Fruit fly (Drosophila melanogaster) whole organism, wandering third instar larva: Measurements from ENCODE around the gene Cwc25.

Experiments used
- Abd-B ChIP-seq: fragments of >200 bp; optimal IDR thresholded peaks from 2 replicates; lab custom pipeline; 2017; ENCODE audit warnings: missing biosample characterization, missing genetic modification characterization
- CG32264 ChIP-seq: fragments of 200-800 bp; sonication (Bioruptor generic); optimal IDR thresholded peaks from 2 replicates; lab custom pipeline; 2016; ENCODE audit warnings: missing biosample characterization, missing genetic modification characterization
- CG9705 ChIP-seq: fragments of 200-800 bp; sonication (Bioruptor generic); optimal IDR thresholded peaks from 2 replicates; lab custom pipeline; 2018; ENCODE audit warnings: missing biosample characterization, mild to moderate bottlenecking, missing genetic modification characterization
- CrebA ChIP-seq: fragments of 200-800 bp; sonication (Bioruptor generic); optimal IDR thresholded peaks from 2 replicates; lab custom pipeline; 2016; ENCODE audit warnings: missing biosample characterization, mild to moderate bottlenecking, missing genetic modification characterization, borderline replicate concordance
- Dfd ChIP-seq: fragments of >200 bp; optimal IDR thresholded peaks from 2 replicates; lab custom pipeline; 2017; ENCODE audit warnings: missing biosample characterization, missing genetic modification characterization
- Dif ChIP-seq: fragments of 200-275, 200-300 bp; sonication (Bioruptor generic); optimal IDR thresholded peaks from 2 replicates; lab custom pipeline; 2018; ENCODE audit warnings: missing biosample characterization, missing genetic modification characterization; ENCODE audit not compliant: partially characterized antibody
- GATAd ChIP-seq: sonication (Bioruptor generic); optimal IDR thresholded peaks from 2 replicates; lab custom pipeline; 2016; ENCODE audit warnings: missing biosample characterization, missing genetic modification characterization
- HLH106 ChIP-seq: fragments of 200-800 bp; optimal IDR thresholded peaks from 3 replicates; lab custom pipeline; 2019; ENCODE audit warnings: missing biosample characterization, mild to moderate bottlenecking, missing genetic modification characterization, moderate library complexity
- Hnf4 ChIP-seq: fragments of 200-800 bp; sonication (Bioruptor generic); optimal IDR thresholded peaks from 2 replicates; lab custom pipeline; 2016; ENCODE audit warnings: missing biosample characterization, mild to moderate bottlenecking, missing genetic modification characterization
- Hr78 ChIP-seq: fragments of >200 bp; optimal IDR thresholded peaks from 2 replicates; lab custom pipeline; 2017; ENCODE audit warnings: missing biosample characterization, missing genetic modification characterization
- Hr83 ChIP-seq: fragments of 200-300 bp; sonication (Bioruptor generic); optimal IDR thresholded peaks from 2 replicates; lab custom pipeline; 2016; ENCODE audit warnings: missing biosample characterization, mild to moderate bottlenecking, missing genetic modification characterization, moderate library complexity; ENCODE audit not compliant: poor library complexity, severe bottlenecking
- Jra ChIP-seq: sonication (Bioruptor generic); optimal IDR thresholded peaks from 2 replicates; lab custom pipeline; 2016; ENCODE audit warnings: missing biosample characterization, missing genetic modification characterization
- Mio ChIP-seq: sonication (Bioruptor generic); optimal IDR thresholded peaks from 2 replicates; lab custom pipeline; 2016; ENCODE audit warnings: missing biosample characterization, missing genetic modification characterization
- Myc ChIP-seq: fragments of >200 bp; optimal IDR thresholded peaks from 2 replicates; lab custom pipeline; 2017
- N ChIP-seq: fragments of >200 bp; optimal IDR thresholded peaks from 2 replicates; lab custom pipeline; 2018; ENCODE audit warnings: missing biosample characterization, missing external identifiers, missing genetic modification characterization
- OdsH ChIP-seq: fragments of 200-800 bp; sonication (Bioruptor generic); optimal IDR thresholded peaks from 2 replicates; lab custom pipeline; 2016; ENCODE audit warnings: missing biosample characterization, mild to moderate bottlenecking, missing genetic modification characterization
- Rel ChIP-seq, 2 experiments: fragments of 200-800 bp; sonication (Bioruptor generic) in 1 of 2; optimal IDR thresholded peaks; 2 replicates in 1 of 2; 3 replicates in 1 of 2; lab custom pipeline; 2016 to 2019; ENCODE audit warnings: mild to moderate bottlenecking in 2 of 2, missing biosample characterization in 2 of 2, missing genetic modification characterization in 2 of 2, moderate library complexity in 1 of 2
- Sp1 ChIP-seq: fragments of 200-800 bp; sonication (Bioruptor generic); optimal IDR thresholded peaks from 3 replicates; lab custom pipeline; 2019; ENCODE audit warnings: missing biosample characterization, mild to moderate bottlenecking, missing genetic modification characterization, moderate library complexity
- Vsx2 ChIP-seq: fragments of 200-300, 225-300 bp; sonication (Bioruptor generic); optimal IDR thresholded peaks from 2 replicates; lab custom pipeline; 2018; ENCODE audit warnings: missing biosample characterization, missing genetic modification characterization; ENCODE audit not compliant: partially characterized antibody
- br ChIP-seq: fragments of 200-800 bp; sonication (Bioruptor generic); optimal IDR thresholded peaks from 2 replicates; lab custom pipeline; 2016; ENCODE audit warnings: missing biosample characterization, missing genetic modification characterization
- brk ChIP-seq: fragments of 200-800 bp; sonication (Bioruptor generic); optimal IDR thresholded peaks from 2 replicates; lab custom pipeline; 2016; ENCODE audit warnings: missing biosample characterization, mild to moderate bottlenecking, missing genetic modification characterization
- dl ChIP-seq, 2 experiments: fragments of 175-275, 200-275 bp in 1 of 2; fragments of 200-275 bp in 1 of 2; sonication (Bioruptor generic); optimal IDR thresholded peaks; lab custom pipeline; 2018; ENCODE audit warnings: mild to moderate bottlenecking in 2 of 2, missing biosample characterization in 2 of 2, missing genetic modification characterization in 2 of 2, moderate library complexity in 2 of 2; ENCODE audit not compliant: partially characterized antibody in 2 of 2, insufficient read depth in 1 of 2
- dmrt93B ChIP-seq: fragments of 200-800 bp; sonication (Bioruptor generic); optimal IDR thresholded peaks from 2 replicates; lab custom pipeline; 2018; ENCODE audit warnings: missing biosample characterization, mild to moderate bottlenecking, missing genetic modification characterization
- dsf ChIP-seq: sonication (Bioruptor generic); optimal IDR thresholded peaks from 2 replicates; lab custom pipeline; 2016; ENCODE audit warnings: missing biosample characterization, missing genetic modification characterization, borderline replicate concordance
- ey ChIP-seq: fragments of 200-800 bp; sonication (Bioruptor generic); optimal IDR thresholded peaks from 2 replicates; lab custom pipeline; 2016; ENCODE audit warnings: missing biosample characterization, missing genetic modification characterization
- foxo ChIP-seq, 2 experiments: fragments of 200-800 bp; sonication (Bioruptor generic); optimal IDR thresholded peaks; 2 replicates in 1 of 2; 3 replicates in 1 of 2; lab custom pipeline; 2016 to 2017; ENCODE audit warnings: missing biosample characterization in 2 of 2, missing genetic modification characterization in 2 of 2
- fru ChIP-seq: fragments of 200-800 bp; sonication (Bioruptor generic); optimal IDR thresholded peaks from 3 replicates; lab custom pipeline; 2016; ENCODE audit warnings: missing biosample characterization, mild to moderate bottlenecking, missing genetic modification characterization
- h ChIP-seq: fragments of 200-800 bp; sonication (Bioruptor generic); optimal IDR thresholded peaks from 3 replicates; lab custom pipeline; 2016; ENCODE audit warnings: missing biosample characterization, mild to moderate bottlenecking, missing genetic modification characterization
- jim ChIP-seq: fragments of 175-275, 200-325 bp; sonication (Bioruptor generic); optimal IDR thresholded peaks from 2 replicates; lab custom pipeline; 2016; ENCODE audit warnings: missing biosample characterization, mild to moderate bottlenecking, missing genetic modification characterization
- lola ChIP-seq: fragments of >200 bp; optimal IDR thresholded peaks from 2 replicates; lab custom pipeline; 2017; ENCODE audit warnings: missing biosample characterization, missing genetic modification characterization
- pan ChIP-seq: fragments of >200 bp; optimal IDR thresholded peaks from 2 replicates; lab custom pipeline; 2017
- psq ChIP-seq: fragments of 200-800 bp; sonication (Bioruptor generic); optimal IDR thresholded peaks from 3 replicates; lab custom pipeline; 2017; ENCODE audit warnings: missing biosample characterization, mild to moderate bottlenecking, missing genetic modification characterization, moderate library complexity
- rgr ChIP-seq: fragments of 200-800 bp; sonication (Bioruptor generic); optimal IDR thresholded peaks from 3 replicates; lab custom pipeline; 2016; ENCODE audit warnings: missing biosample characterization, mild to moderate bottlenecking, missing genetic modification characterization
- sage ChIP-seq: fragments of 200-800 bp; sonication (Bioruptor generic); optimal IDR thresholded peaks from 2 replicates; lab custom pipeline; 2016; ENCODE audit warnings: missing biosample characterization, mild to moderate bottlenecking, missing genetic modification characterization
- sv ChIP-seq: fragments of 200-800 bp; sonication (Bioruptor generic); optimal IDR thresholded peaks from 3 replicates; lab custom pipeline; 2016; ENCODE audit warnings: missing biosample characterization, missing genetic modification characterization
- tai ChIP-seq: sonication (Bioruptor generic); optimal IDR thresholded peaks from 2 replicates; lab custom pipeline; 2016; ENCODE audit warnings: missing biosample characterization, missing genetic modification characterization
- usp ChIP-seq: fragments of >200 bp; optimal IDR thresholded peaks from 2 replicates; lab custom pipeline; 2017; ENCODE audit warnings: missing biosample characterization, missing genetic modification characterization
- woc ChIP-seq: sonication (Bioruptor generic); optimal IDR thresholded peaks from 2 replicates; lab custom pipeline; 2016; ENCODE audit warnings: missing biosample characterization, mild to moderate bottlenecking, missing genetic modification characterization

Cwc25 gene

dm6 chr2L:2755323-2755695 is 10.4 kb downstream of the Cwc25 start:
- TF ChIP-seq jim (GFP tag; lab: Kevin White, UChicago): peak; percentile 23
- TF ChIP-seq Hr83 (GFP tag; lab: Kevin White, UChicago): peak; percentile 42
- peak; percentile 71 for TF ChIP-seq sage (GFP tag; lab: Kevin White, UChicago)
- TF ChIP-seq CG9705 (GFP tag; lab: Kevin White, UChicago): no peak
- no peak for TF ChIP-seq dmrt93B (GFP tag; lab: Kevin White, UChicago)
- TF ChIP-seq N (GFP tag; lab: Kevin White, UChicago): no peak
- peak; percentile 49 for TF ChIP-seq h (GFP tag; lab: Kevin White, UChicago)
- peak; percentile 97 for TF ChIP-seq dl (GFP tag; optimal IDR thresholded peaks at IDR 0.05; lab: Kevin White, UChicago; ENCODE audit: insufficient read depth in 1 of 2, partially characterized antibody in 2 of 2)
- no peak for TF ChIP-seq dsf (GFP tag; lab: Kevin White, UChicago)
- TF ChIP-seq ey: no peak
- no peak for TF ChIP-seq CG32264
- no peak for TF ChIP-seq brk (GFP tag; lab: Kevin White, UChicago)
- peak; percentile 97 for TF ChIP-seq Dif (GFP tag; lab: Kevin White, UChicago)
- no peak for TF ChIP-seq OdsH

- no peak for TF ChIP-seq CG9705 (GFP tag; lab: Kevin White, UChicago)
- TF ChIP-seq Hr78: no peak
- no peak for TF ChIP-seq GATAd (GFP tag; lab: Kevin White, UChicago)
- TF ChIP-seq Myc (lab: Kevin White, UChicago): no peak
- no peak for TF ChIP-seq CG32264
- TF ChIP-seq lola (GFP tag; lab: Kevin White, UChicago): no peak
- TF ChIP-seq br (GFP tag; lab: Kevin White, UChicago): no peak
- TF ChIP-seq CrebA (GFP tag; lab: Kevin White, UChicago): no peak
- no peak for TF ChIP-seq fru (GFP tag; lab: Kevin White, UChicago)
- TF ChIP-seq HLH106 (tag; lab: Kevin White, UChicago): no peak
- TF ChIP-seq Dif (GFP tag; lab: Kevin White, UChicago): no peak
- TF ChIP-seq jim (GFP tag; lab: Kevin White, UChicago): no peak
- no peak for TF ChIP-seq Jra (GFP tag; lab: Kevin White, UChicago)
- TF ChIP-seq dsf (GFP tag; lab: Kevin White, UChicago): no peak
- no peak for TF ChIP-seq rgr (GFP tag; lab: Kevin White, UChicago)
- TF ChIP-seq Dfd: no peak
- TF ChIP-seq dmrt93B (GFP tag; lab: Kevin White, UChicago): no peak
- TF ChIP-seq Abd-B: no peak
- no peak for TF ChIP-seq Hnf4 (GFP tag; lab: Kevin White, UChicago)
These were observed 13.1 kb downstream of the Cwc25 start for dm6 chr2L:2757930-2758556.

DNA sequence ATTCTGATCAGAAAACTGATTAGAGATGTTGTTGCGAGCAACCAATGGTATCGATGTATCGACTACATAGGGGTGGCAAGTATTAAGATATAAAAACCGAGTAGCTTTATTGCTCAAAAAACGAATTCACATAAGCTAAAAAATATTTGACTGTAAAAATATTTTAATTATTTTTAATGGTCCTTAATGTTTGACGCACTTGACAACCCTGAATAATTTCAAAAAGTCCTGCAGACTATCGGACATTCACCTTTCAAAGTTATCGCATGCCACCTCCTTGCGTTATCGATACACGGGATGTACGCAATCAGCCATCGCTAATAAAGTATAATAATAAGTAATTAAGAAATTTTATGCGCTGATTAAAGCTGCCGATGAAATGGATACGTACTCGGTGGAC is 14.8 kb downstream of the Cwc25 start, which contains the start of the genes HemK2, Snapin and Tnpo-SR:
Gene HemK2, minus strand, starts transcription at position 24 of the 400 bp plus-strand sequence.
Gene Snapin, minus strand, starts transcription at position 24 of the 400 bp plus-strand sequence.
Gene Tnpo-SR, plus strand, starts transcription at position 271 of the 400 bp plus-strand sequence.
- TF ChIP-seq Mio: peak; percentile 8
- TF ChIP-seq Vsx2 (GFP tag; lab: Kevin White, UChicago): no peak
- peak; percentile 90 for TF ChIP-seq woc (GFP tag; lab: Kevin White, UChicago)
- TF ChIP-seq OdsH: peak; percentile 93
- no peak for TF ChIP-seq pan
- peak; percentile 75 to 95 for TF ChIP-seq foxo (GFP tag; optimal IDR thresholded peaks at IDR 0.05; lab: Kevin White, UChicago)
- peak; percentile 89 for TF ChIP-seq psq
- TF ChIP-seq Abd-B: no peak
- TF ChIP-seq CG9705 (GFP tag; lab: Kevin White, UChicago): peak; percentile 93
- TF ChIP-seq CG32264: peak; percentile 84
- TF ChIP-seq usp (GFP tag; lab: Kevin White, UChicago): no peak
- no peak for TF ChIP-seq brk (GFP tag; lab: Kevin White, UChicago)
- TF ChIP-seq br (GFP tag; lab: Kevin White, UChicago): peak; percentile 91
- peak; percentile 88 for TF ChIP-seq Hr83 (GFP tag; lab: Kevin White, UChicago)
- TF ChIP-seq sage (GFP tag; lab: Kevin White, UChicago): peak; percentile 89
- peak; percentile 90 for TF ChIP-seq dsf (GFP tag; lab: Kevin White, UChicago)
- TF ChIP-seq fru (GFP tag; lab: Kevin White, UChicago): peak; percentile 92
- TF ChIP-seq Myc (lab: Kevin White, UChicago): peak; percentile 18
- TF ChIP-seq Hr78: no peak
- peak; percentile 81 for TF ChIP-seq sv (GFP tag; lab: Kevin White, UChicago)
- peak; percentile 30 for TF ChIP-seq Rel (GFP tag; optimal IDR thresholded peaks at IDR 0.05; lab: Kevin White, UChicago)
- TF ChIP-seq Rel (tag; optimal IDR thresholded peaks at IDR 0.05; lab: Kevin White, UChicago): peak; percentile 80
- TF ChIP-seq Sp1 (GFP tag; lab: Kevin White, UChicago): peak; percentile 92
- TF ChIP-seq N (GFP tag; lab: Kevin White, UChicago): no peak
- peak; percentile 94 for TF ChIP-seq rgr (GFP tag; lab: Kevin White, UChicago)
- TF ChIP-seq dl (GFP tag; optimal IDR thresholded peaks at IDR 0.05; lab: Kevin White, UChicago; ENCODE audit: insufficient read depth in 1 of 2, partially characterized antibody in 2 of 2): no peak
- peak; percentile 88 for TF ChIP-seq dmrt93B (GFP tag; lab: Kevin White, UChicago)
- no peak for TF ChIP-seq Dfd
- peak; percentile 97 for TF ChIP-seq HLH106 (tag; lab: Kevin White, UChicago)
- TF ChIP-seq h (GFP tag; lab: Kevin White, UChicago): peak; percentile 97
- no peak for TF ChIP-seq CrebA (GFP tag; lab: Kevin White, UChicago)
- no peak for TF ChIP-seq tai
- peak; percentile 95 for TF ChIP-seq Hnf4 (GFP tag; lab: Kevin White, UChicago)
- TF ChIP-seq lola (GFP tag; lab: Kevin White, UChicago): no peak
- no peak for TF ChIP-seq Dif (GFP tag; lab: Kevin White, UChicago)
- TF ChIP-seq Jra (GFP tag; lab: Kevin White, UChicago): peak; percentile 94
- no peak for TF ChIP-seq GATAd (GFP tag; lab: Kevin White, UChicago)
- TF ChIP-seq ey: peak; percentile 92
- peak; percentile 50 for TF ChIP-seq jim (GFP tag; lab: Kevin White, UChicago)
